Worm (Caenorhabditis elegans): ENCODE data around the gene flr-4.

flr-4 gene

ce11 chrX:15072877-15073276 is 16.3 kb upstream of the flr-4 start:
- no peak for TF ChIP-seq tbx-11 (GFP tag; IDR thresholded peaks at IDR 0.05)
- no peak for TF ChIP-seq flt-1 (GFP tag; IDR thresholded peaks at IDR 0.05)
- TF ChIP-seq sea-1 (GFP tag; conservative IDR thresholded peaks at IDR 0.05), result no peak
- TF ChIP-seq hnd-1 (tag; optimal IDR thresholded peaks at IDR 0.05), result no peak
- no peak for TF ChIP-seq ceh-13 (GFP tag; optimal IDR thresholded peaks at IDR 0.05)
- TF ChIP-seq ets-7 (tag; optimal IDR thresholded peaks at IDR 0.05), result no peak
- no peak for TF ChIP-seq F13C5.2 (tag; optimal IDR thresholded peaks at IDR 0.05)
- no peak for TF ChIP-seq scrt-1 (GFP tag; IDR thresholded peaks at IDR 0.05)
- no peak for TF ChIP-seq tbx-37 (GFP tag; conservative IDR thresholded peaks at IDR 0.05)
- TF ChIP-seq tra-4 (tag; optimal IDR thresholded peaks at IDR 0.05), result no peak
- no peak for TF ChIP-seq ceh-36 (tag; optimal IDR thresholded peaks at IDR 0.05)

DNA sequence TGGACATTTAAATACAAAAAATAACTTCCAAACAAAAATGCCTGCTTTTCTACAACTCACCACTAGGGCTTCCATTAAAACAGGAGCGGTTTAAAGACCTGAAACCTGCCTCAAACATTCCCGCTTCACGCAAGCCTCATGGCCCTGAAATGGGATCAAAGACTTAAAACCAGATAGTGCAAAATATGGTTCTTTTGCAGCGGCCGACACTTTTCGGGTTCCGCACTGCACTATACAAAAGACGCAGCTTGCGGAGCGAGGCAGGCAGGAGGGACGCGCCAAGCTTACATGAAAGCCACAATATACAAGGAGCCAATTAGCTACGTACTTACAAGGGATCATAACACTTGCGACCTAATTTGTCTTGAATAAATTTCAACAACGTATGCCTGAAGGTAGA is 15.7 kb upstream of the flr-4 start:
- TF ChIP-seq ceh-13 (GFP tag; optimal IDR thresholded peaks at IDR 0.05), result no peak
- TF ChIP-seq tbx-11 (GFP tag; IDR thresholded peaks at IDR 0.05), result no peak
- no peak for TF ChIP-seq F13C5.2 (tag; optimal IDR thresholded peaks at IDR 0.05)
- TF ChIP-seq ets-7 (tag; optimal IDR thresholded peaks at IDR 0.05), result no peak
- TF ChIP-seq ceh-36 (tag; optimal IDR thresholded peaks at IDR 0.05), result no peak
- no peak for TF ChIP-seq scrt-1 (GFP tag; IDR thresholded peaks at IDR 0.05)
- TF ChIP-seq tbx-37 (GFP tag; conservative IDR thresholded peaks at IDR 0.05), result no peak
- no peak for TF ChIP-seq flt-1 (GFP tag; IDR thresholded peaks at IDR 0.05)
- TF ChIP-seq aly-1 (tag; optimal IDR thresholded peaks at IDR 0.05), result no peak
- TF ChIP-seq hmbx-1 (tag; optimal IDR thresholded peaks at IDR 0.05), result no peak
- TF ChIP-seq hnd-1 (tag; optimal IDR thresholded peaks at IDR 0.05), result no peak
- TF ChIP-seq sea-1 (GFP tag; conservative IDR thresholded peaks at IDR 0.05), result no peak
- no peak for TF ChIP-seq B0310.2 (tag; optimal IDR thresholded peaks at IDR 0.05)
- TF ChIP-seq pes-1 (GFP tag; IDR thresholded peaks at IDR 0.05), result no peak
- no peak for TF ChIP-seq ama-1 (optimal IDR thresholded peaks at IDR 0.05)
- TF ChIP-seq hmg-4 (GFP tag; optimal IDR thresholded peaks at IDR 0.05), result no peak
- no peak for TF ChIP-seq tra-4 (tag; optimal IDR thresholded peaks at IDR 0.05)

- TF ChIP-seq flt-1 (GFP tag; IDR thresholded peaks at IDR 0.05), result no peak
Measured at ce11 chrX:15075170-15075569, 14.0 kb upstream of the flr-4 start.

DNA sequence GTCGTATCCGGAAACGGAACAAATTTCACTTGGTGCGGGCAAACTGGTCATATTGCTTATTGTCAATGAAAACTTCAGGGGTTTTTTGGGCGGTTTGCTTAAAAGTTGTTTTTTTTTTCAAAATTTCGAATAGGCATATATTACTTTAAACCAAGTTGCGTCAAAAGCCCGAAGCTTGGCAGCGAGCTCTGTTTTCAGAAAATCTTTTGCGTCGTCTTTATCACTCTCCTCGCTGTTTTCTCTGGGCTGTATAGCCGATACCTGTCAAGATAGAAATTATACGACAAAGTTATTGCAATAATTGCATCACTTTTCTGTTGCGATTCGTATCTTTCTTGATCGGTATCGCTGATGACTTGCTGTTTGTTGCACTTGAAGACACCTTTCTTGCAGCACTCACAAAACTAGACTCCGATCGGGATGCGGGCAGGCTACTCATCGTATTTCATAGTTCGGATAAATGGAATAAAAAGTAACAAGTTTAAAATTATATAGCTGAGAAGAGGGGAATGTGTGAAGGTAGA is 13.1 kb upstream of the flr-4 start, which contains the start of the genes H40L08.3 and H40L08.9:
Gene H40L08.3, minus strand, starts transcription at position 51 of the 524 bp plus-strand sequence.
Gene H40L08.9, minus strand, starts transcription at position 439 of the 524 bp plus-strand sequence.
- TF ChIP-seq tbx-37 (GFP tag; conservative IDR thresholded peaks at IDR 0.05) (no peak), tbx-11 (GFP tag; IDR thresholded peaks at IDR 0.05) (no peak), tra-4 (tag; optimal IDR thresholded peaks at IDR 0.05) (no peak), hnd-1 (tag; optimal IDR thresholded peaks at IDR 0.05) (no peak), ceh-13 (GFP tag; optimal IDR thresholded peaks at IDR 0.05) (no peak), ceh-36 (tag; optimal IDR thresholded peaks at IDR 0.05) (no peak), ets-7 (tag; optimal IDR thresholded peaks at IDR 0.05) (no peak), sea-1 (GFP tag; conservative IDR thresholded peaks at IDR 0.05) (no peak), hmg-4 (GFP tag; optimal IDR thresholded peaks at IDR 0.05) (no peak), aly-1 (tag; optimal IDR thresholded peaks at IDR 0.05) (no peak), scrt-1 (GFP tag; IDR thresholded peaks at IDR 0.05) (no peak), ama-1 (optimal IDR thresholded peaks at IDR 0.05) (no peak), hmbx-1 (tag; optimal IDR thresholded peaks at IDR 0.05) (no peak), F13C5.2 (tag; optimal IDR thresholded peaks at IDR 0.05) (no peak), B0310.2 (tag; optimal IDR thresholded peaks at IDR 0.05) (no peak), pes-1 (GFP tag; IDR thresholded peaks at IDR 0.05) (no peak), flt-1 (GFP tag; IDR thresholded peaks at IDR 0.05) (no peak)

DNA sequence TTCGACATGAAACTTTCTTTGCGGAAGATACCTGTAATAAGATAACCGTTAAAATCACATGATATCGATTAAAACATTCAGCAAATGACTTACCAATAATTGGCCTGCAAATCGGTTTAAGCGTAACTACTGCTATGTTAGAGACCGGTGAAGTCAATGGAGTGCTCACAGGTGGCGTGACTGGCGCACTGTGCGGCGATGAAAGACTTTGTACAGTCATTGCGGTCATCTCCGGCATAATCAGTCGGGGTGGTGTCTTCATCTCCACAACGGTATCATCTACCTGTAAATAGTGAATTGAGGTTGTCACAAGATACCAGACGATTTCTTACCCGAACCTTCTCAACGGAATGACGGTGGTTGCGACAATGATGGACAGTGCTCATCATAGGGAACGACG is 12.3 kb upstream of the flr-4 start:
- TF ChIP-seq tra-4 (tag; optimal IDR thresholded peaks at IDR 0.05), result no peak
- no peak for TF ChIP-seq hmbx-1 (tag; optimal IDR thresholded peaks at IDR 0.05)
- no peak for TF ChIP-seq F13C5.2 (tag; optimal IDR thresholded peaks at IDR 0.05)
- TF ChIP-seq tbx-37 (GFP tag; conservative IDR thresholded peaks at IDR 0.05), result no peak
- TF ChIP-seq hmg-4 (GFP tag; optimal IDR thresholded peaks at IDR 0.05), result no peak
- TF ChIP-seq flt-1 (GFP tag; IDR thresholded peaks at IDR 0.05), result no peak

DNA sequence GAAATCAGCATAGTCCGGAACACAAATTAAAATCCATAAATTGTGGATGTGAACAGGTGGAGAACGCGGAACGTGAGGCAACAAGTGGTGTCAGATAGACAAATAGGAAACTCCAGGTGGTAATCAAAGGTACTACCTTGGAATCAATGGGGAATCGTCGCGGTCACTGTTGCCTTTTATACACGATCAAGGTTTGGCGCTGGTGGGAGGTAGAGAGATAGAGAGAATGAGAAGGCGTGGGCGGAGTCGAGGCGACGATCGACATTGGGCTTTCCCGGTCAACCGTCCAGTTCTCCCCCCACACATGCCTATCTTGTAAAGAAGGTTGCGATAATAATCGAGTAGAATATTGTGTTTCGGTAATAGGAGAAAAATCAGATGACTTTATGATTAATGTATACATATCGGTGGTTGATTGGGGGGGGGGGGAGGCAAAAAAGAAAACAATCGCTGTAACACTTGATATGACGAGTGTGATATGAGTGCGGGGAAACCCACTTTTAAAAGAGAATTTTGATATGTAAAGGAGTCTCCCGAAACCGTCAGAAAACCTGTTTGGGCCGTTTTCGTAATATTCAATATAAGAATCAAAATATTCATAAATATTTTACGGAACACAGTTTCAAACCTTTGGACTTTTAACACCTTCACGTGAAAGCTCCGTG is 11.5 kb upstream of the flr-4 start, which contains the start of the genes H40L08.8, H40L08.2 and H40L08.7:
Gene H40L08.8, minus strand, starts transcription at position 37 of the 665 bp plus-strand sequence.
Gene H40L08.2, minus strand, starts transcription at position 148 of the 665 bp plus-strand sequence.
Gene H40L08.7, minus strand, starts transcription at position 148 of the 665 bp plus-strand sequence.
- TF ChIP-seq pes-1 (GFP tag; IDR thresholded peaks at IDR 0.05) (no peak), scrt-1 (GFP tag; IDR thresholded peaks at IDR 0.05) (no peak), hmg-4 (GFP tag; optimal IDR thresholded peaks at IDR 0.05) (no peak), ets-7 (tag; optimal IDR thresholded peaks at IDR 0.05) (no peak), tbx-11 (GFP tag; IDR thresholded peaks at IDR 0.05) (no peak)

DNA sequence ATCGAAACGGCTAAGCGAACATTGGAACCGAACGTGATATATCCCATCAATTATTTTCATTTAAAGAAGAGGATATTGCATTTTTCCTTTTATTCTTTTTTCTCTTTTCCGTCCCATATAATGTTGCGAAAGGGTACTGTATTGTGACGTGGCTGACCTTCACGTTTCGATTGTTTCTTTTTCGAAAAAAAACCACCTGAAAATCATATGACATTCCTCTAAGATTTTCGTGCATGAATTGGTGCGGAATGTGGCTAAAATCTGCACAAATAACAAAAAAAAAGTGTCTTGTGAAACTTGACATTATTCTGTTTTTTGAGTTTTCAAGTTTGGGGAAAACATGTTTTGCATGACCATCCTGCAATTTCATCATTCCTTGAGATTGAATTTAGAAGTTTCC is 10.9 kb upstream of the flr-4 start:
- TF ChIP-seq ets-7 (tag; optimal IDR thresholded peaks at IDR 0.05), result no peak
- no peak for TF ChIP-seq flt-1 (GFP tag; IDR thresholded peaks at IDR 0.05)
- TF ChIP-seq hnd-1 (tag; optimal IDR thresholded peaks at IDR 0.05), result no peak
- TF ChIP-seq tbx-11 (GFP tag; IDR thresholded peaks at IDR 0.05), result no peak
- no peak for TF ChIP-seq sea-1 (GFP tag; conservative IDR thresholded peaks at IDR 0.05)
- no peak for TF ChIP-seq pes-1 (GFP tag; IDR thresholded peaks at IDR 0.05)
- TF ChIP-seq ceh-13 (GFP tag; optimal IDR thresholded peaks at IDR 0.05), result no peak
- TF ChIP-seq B0310.2 (tag; optimal IDR thresholded peaks at IDR 0.05), result no peak
- no peak for TF ChIP-seq hmbx-1 (tag; optimal IDR thresholded peaks at IDR 0.05)
- TF ChIP-seq F13C5.2 (tag; optimal IDR thresholded peaks at IDR 0.05), result no peak
- no peak for TF ChIP-seq aly-1 (tag; optimal IDR thresholded peaks at IDR 0.05)
- TF ChIP-seq ceh-36 (tag; optimal IDR thresholded peaks at IDR 0.05), result no peak
- TF ChIP-seq scrt-1 (GFP tag; IDR thresholded peaks at IDR 0.05), result no peak
- TF ChIP-seq tra-4 (tag; optimal IDR thresholded peaks at IDR 0.05), result no peak
- TF ChIP-seq ama-1 (optimal IDR thresholded peaks at IDR 0.05), result no peak
